Worm (Caenorhabditis elegans): ENCODE results near the gene K09A9.8.

- TF ChIP-seq ztf-11 (tag; optimal IDR thresholded peaks at IDR 0.05), result no peak
- no peak for TF ChIP-seq nhr-237 (tag; optimal IDR thresholded peaks at IDR 0.05)
- TF ChIP-seq alr-1 (tag; optimal IDR thresholded peaks at IDR 0.05), result no peak
- TF ChIP-seq ztf-4 (tag; optimal IDR thresholded peaks at IDR 0.05), result no peak
Measured at ce11 chrX:15620200-15620599, 23.2 kb upstream of the K09A9.8 start, which contains the start of gene K09E9.1.

All from whole organism, L2 larva.